Fruit fly (Drosophila melanogaster) whole organism, prepupa: ENCODE results near the gene CG8379.

Source experiments
- CG4318 ChIP-seq: fragments of 200-800 bp; sonication (Bioruptor generic); optimal IDR thresholded peaks from 3 replicates; lab custom pipeline; 2017; ENCODE audit warnings: missing biosample characterization, mild to moderate bottlenecking, missing genetic modification characterization
- Hr38 ChIP-seq: sonication (Bioruptor generic); optimal IDR thresholded peaks from 2 replicates; lab custom pipeline; 2016; ENCODE audit warnings: missing biosample characterization, missing genetic modification characterization
- Sox15 ChIP-seq: fragments of 200-800 bp; sonication (Bioruptor generic); optimal IDR thresholded peaks from 3 replicates; lab custom pipeline; 2016; ENCODE audit warnings: missing biosample characterization, missing genetic modification characterization

DNA sequence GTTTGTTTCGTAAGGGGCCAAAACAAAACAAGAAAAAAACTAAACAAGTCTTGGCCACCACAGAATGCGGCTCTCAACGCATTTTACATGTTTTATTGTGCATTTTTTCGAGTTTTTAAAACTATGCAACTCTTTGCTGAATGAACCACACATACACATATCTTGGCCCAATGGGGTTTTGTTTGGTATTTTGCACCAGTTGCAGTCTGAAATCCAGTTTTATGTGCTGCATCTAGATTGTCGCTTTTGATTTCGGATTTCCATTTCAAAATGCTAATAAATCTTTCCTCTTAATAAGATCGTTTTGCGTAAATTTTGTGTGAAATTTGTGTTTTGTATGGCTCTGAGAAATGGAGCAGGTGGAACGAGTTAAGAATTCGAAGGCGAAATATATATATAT lies 29.5 kb downstream of the CG8379 start:
- TF ChIP-seq Hr38, result no peak
- no peak for TF ChIP-seq CG4318
- no peak for TF ChIP-seq Sox15 (GFP tag; lab: Kevin White, UChicago)
